Worm (Caenorhabditis elegans): ENCODE results near the gene F38E9.6.
A peak's percentile ranks its signal among the peaks of the same experiment; 100 is the strongest.

The F38E9.6 gene

ce11 chrX:16392107-16392506 lies 40.1 kb upstream of the F38E9.6 start (continued):
- no peak for TF ChIP-seq ceh-30 (tag; optimal IDR thresholded peaks at IDR 0.05)
- no peak for TF ChIP-seq gmeb-2 (tag; optimal IDR thresholded peaks at IDR 0.05)
- TF ChIP-seq pha-2 (tag; optimal IDR thresholded peaks at IDR 0.05) = no peak
- no peak for TF ChIP-seq fax-1 (tag; optimal IDR thresholded peaks at IDR 0.05)
- TF ChIP-seq elt-4 (tag; optimal IDR thresholded peaks at IDR 0.05) = no peak
- TF ChIP-seq K02D7.2 (tag; optimal IDR thresholded peaks at IDR 0.05) = no peak
- TF ChIP-seq sdc-2 (tag; optimal IDR thresholded peaks at IDR 0.05) = no peak
- TF ChIP-seq ahr-1 (tag; optimal IDR thresholded peaks at IDR 0.05) = no peak
- TF ChIP-seq sox-2 (GFP tag; IDR thresholded peaks at IDR 0.05) = no peak
- no peak for TF ChIP-seq madf-2 (tag; optimal IDR thresholded peaks at IDR 0.05)
- TF ChIP-seq ceh-48 (tag; optimal IDR thresholded peaks at IDR 0.05) = no peak
- peak; percentile 46 for TF ChIP-seq ceh-34 (tag; optimal IDR thresholded peaks at IDR 0.05)
- peak; percentile 55 for TF ChIP-seq pat-9 (tag; optimal IDR thresholded peaks at IDR 0.05)
- TF ChIP-seq che-1 (tag; optimal IDR thresholded peaks at IDR 0.05) = no peak

- TF ChIP-seq fax-1 (tag; optimal IDR thresholded peaks at IDR 0.05) (no peak), unc-42 (tag; optimal IDR thresholded peaks at IDR 0.05) (no peak), K09A11.1 (tag; optimal IDR thresholded peaks at IDR 0.05; ENCODE audit: insufficient read depth) (no peak), pha-4 (tag; optimal IDR thresholded peaks at IDR 0.05) (no peak), ceh-14 (tag; optimal IDR thresholded peaks at IDR 0.05) (no peak), gmeb-2 (tag; optimal IDR thresholded peaks at IDR 0.05) (no peak), unc-55 (GFP tag; optimal IDR thresholded peaks at IDR 0.05) (no peak), pat-9 (tag; optimal IDR thresholded peaks at IDR 0.05) (no peak), C08G9.2 (tag; optimal IDR thresholded peaks at IDR 0.05) (no peak), syd-9 (tag; optimal IDR thresholded peaks at IDR 0.05) (no peak), dmd-4 (tag; optimal IDR thresholded peaks at IDR 0.05; ENCODE audit: borderline replicate concordance) (no peak)
Measured at ce11 chrX:16398420-16398925, 33.8 kb upstream of the F38E9.6 start, which contains the start of gene F01G12.18. F01G12.18 (minus strand) TSS chrX:16398470.

ce11 chrX:16400897-16401296 lies 31.3 kb upstream of the F38E9.6 start:
- no peak for TF ChIP-seq ahr-1 (tag; optimal IDR thresholded peaks at IDR 0.05)
- TF ChIP-seq lin-11 (tag; optimal IDR thresholded peaks at IDR 0.05) = no peak
- no peak for TF ChIP-seq pros-1 (tag; optimal IDR thresholded peaks at IDR 0.05)
- TF ChIP-seq ceh-19 (GFP tag; optimal IDR thresholded peaks at IDR 0.05) = no peak
- no peak for TF ChIP-seq ceh-31 (tag; optimal IDR thresholded peaks at IDR 0.05)
- TF ChIP-seq odd-2 (tag; optimal IDR thresholded peaks at IDR 0.05) = no peak
- no peak for TF ChIP-seq syd-9 (tag; optimal IDR thresholded peaks at IDR 0.05)
- TF ChIP-seq mec-3 (tag; optimal IDR thresholded peaks at IDR 0.05; ENCODE audit: borderline replicate concordance) = no peak
- TF ChIP-seq rnt-1 (tag; optimal IDR thresholded peaks at IDR 0.05) = no peak
- TF ChIP-seq sox-4 (tag; optimal IDR thresholded peaks at IDR 0.05) = no peak

DNA sequence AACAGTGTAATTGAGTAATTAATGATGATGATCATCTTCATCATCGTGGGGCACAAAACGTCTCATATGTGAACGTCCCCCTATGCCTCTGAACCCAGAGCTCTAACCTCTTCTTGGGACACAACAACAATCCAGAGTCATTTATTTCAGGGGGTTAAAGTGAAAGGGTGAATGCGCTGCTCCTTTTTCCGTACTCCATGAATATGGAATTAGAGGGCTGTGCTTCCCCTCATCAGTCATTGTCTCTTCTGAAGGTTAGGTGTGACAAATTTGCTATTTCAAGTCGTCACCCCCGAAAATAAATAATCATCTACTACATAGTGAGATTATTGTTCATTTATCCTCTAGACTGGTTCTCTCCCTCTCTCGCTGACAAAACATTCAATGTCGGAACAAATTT lies 29.9 kb upstream of the F38E9.6 start:
- TF ChIP-seq odd-2 (tag; optimal IDR thresholded peaks at IDR 0.05) = no peak
- no peak for TF ChIP-seq elt-4 (tag; optimal IDR thresholded peaks at IDR 0.05)
- TF ChIP-seq ceh-9 (tag; optimal IDR thresholded peaks at IDR 0.05) = no peak
- no peak for TF ChIP-seq nfya-1 (tag; optimal IDR thresholded peaks at IDR 0.05)
- TF ChIP-seq unc-3 (GFP tag; conservative IDR thresholded peaks at IDR 0.05) = no peak
- no peak for TF ChIP-seq unc-3 (tag; optimal IDR thresholded peaks at IDR 0.05)
- TF ChIP-seq hlh-13 (GFP tag; optimal IDR thresholded peaks at IDR 0.05) = no peak
- TF ChIP-seq T23F11.4 (GFP tag; optimal IDR thresholded peaks at IDR 0.05) = no peak
- TF ChIP-seq ama-1 (optimal IDR thresholded peaks at IDR 0.05) = no peak
- TF ChIP-seq C38D4.7 (GFP tag; optimal IDR thresholded peaks at IDR 0.05) = no peak
- no peak for TF ChIP-seq ttx-3 (tag; optimal IDR thresholded peaks at IDR 0.05)
- TF ChIP-seq ceh-34 (tag; optimal IDR thresholded peaks at IDR 0.05) = no peak
- TF ChIP-seq sox-4 (tag; optimal IDR thresholded peaks at IDR 0.05) = no peak
- no peak for TF ChIP-seq hlh-6 (tag; optimal IDR thresholded peaks at IDR 0.05)
- no peak for TF ChIP-seq ceh-24 (tag; optimal IDR thresholded peaks at IDR 0.05)
- TF ChIP-seq npax-4 (tag; optimal IDR thresholded peaks at IDR 0.05) = no peak
- no peak for TF ChIP-seq pha-2 (tag; optimal IDR thresholded peaks at IDR 0.05)
- TF ChIP-seq F13H6.1 (tag; optimal IDR thresholded peaks at IDR 0.05) = no peak
- no peak for TF ChIP-seq ztf-16 (tag; optimal IDR thresholded peaks at IDR 0.05)
